Fruit fly (Drosophila melanogaster): ENCODE measurements around the gene CG6023.

The CG6023 gene

dm6 chrX:18278706-18279105 is 42.3 kb downstream of the CG6023 start:
- TF ChIP-seq CG8478 (optimal IDR thresholded peaks at IDR 0.05): no peak
- no peak for TF ChIP-seq CTCF (optimal IDR thresholded peaks at IDR 0.05)

dm6 chrX:18276485-18277321 is 44.3 kb downstream of the CG6023 start, which contains the start of gene upd3:
Gene upd3, plus strand, starts transcription at chrX:18277233.
- no peak for TF ChIP-seq CG8478 (optimal IDR thresholded peaks at IDR 0.05)
- no peak for TF ChIP-seq CTCF (optimal IDR thresholded peaks at IDR 0.05)

dm6 chrX:18275902-18276301 is 45.1 kb downstream of the CG6023 start:
- TF ChIP-seq CTCF (optimal IDR thresholded peaks at IDR 0.05) (no peak), CG8478 (optimal IDR thresholded peaks at IDR 0.05) (no peak)

DNA sequence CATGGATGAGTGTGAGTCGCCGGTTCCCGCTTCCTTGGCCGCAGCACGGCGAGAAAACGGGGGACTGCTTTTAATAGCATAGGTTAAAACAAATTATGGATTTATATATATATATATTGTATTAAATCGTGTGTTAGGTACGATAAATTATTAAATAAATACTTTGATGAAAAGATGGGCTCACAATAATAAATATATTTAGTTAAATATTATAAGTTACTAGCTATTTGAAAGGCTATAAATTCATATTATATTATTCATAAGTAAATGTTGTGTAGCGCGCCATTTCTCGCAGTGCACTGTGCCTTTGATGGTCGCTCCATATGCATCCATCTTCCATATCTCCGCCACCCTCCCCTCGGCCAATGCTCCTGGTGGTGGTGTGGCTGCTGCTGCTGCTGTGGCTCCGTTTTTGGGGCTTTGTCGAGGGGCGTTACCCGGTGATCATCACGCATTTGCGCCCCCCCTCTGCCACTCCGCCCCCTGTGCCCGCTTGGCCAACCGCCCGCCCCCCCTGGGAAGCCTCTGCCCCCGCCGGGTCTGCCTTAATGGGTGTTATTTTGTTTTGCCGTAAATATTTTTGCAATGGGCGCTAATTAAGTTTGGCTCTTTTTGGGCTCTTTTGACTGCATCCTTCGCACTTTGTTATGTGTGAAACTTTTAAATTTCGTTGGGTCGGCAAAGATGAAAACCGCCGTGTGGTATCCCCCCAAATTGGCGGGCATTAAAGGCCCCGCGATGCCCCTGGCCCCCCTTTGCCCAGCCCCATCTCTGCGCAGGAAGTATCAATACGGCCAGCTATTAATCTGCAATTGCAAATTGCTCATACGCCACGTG is 47.6 kb downstream of the CG6023 start:
- TF ChIP-seq CTCF (optimal IDR thresholded peaks at IDR 0.05) (no peak), CG8478 (optimal IDR thresholded peaks at IDR 0.05) (no peak)

dm6 chrX:18272422-18272821 is 48.6 kb downstream of the CG6023 start:
- TF ChIP-seq CG8478 (optimal IDR thresholded peaks at IDR 0.05) (no peak), CTCF (optimal IDR thresholded peaks at IDR 0.05) (no peak)

dm6 chrX:18266846-18267245 is 54.1 kb downstream of the CG6023 start:
- TF ChIP-seq CTCF (optimal IDR thresholded peaks at IDR 0.05) (no peak), CG8478 (optimal IDR thresholded peaks at IDR 0.05) (no peak)
